Fruit fly (Drosophila melanogaster) whole organism, adult: ENCODE measurements around the gene CG12974.

Experiments
- CG14711 ChIP-seq: fragments of 200-800 bp; sonication (Bioruptor generic); optimal IDR thresholded peaks from 2 replicates; lab custom pipeline; 2018; ENCODE audit warnings: missing biosample characterization, mild to moderate bottlenecking, missing genetic modification characterization, moderate library complexity
- CG7045 ChIP-seq: fragments of 200-800 bp; sonication (Bioruptor generic); optimal IDR thresholded peaks from 2 replicates; lab custom pipeline; 2017; ENCODE audit warnings: missing biosample characterization, mild to moderate bottlenecking, missing genetic modification characterization
- Clk ChIP-seq: fragments of 200-800 bp; sonication (Bioruptor generic); optimal IDR thresholded peaks from 2 replicates; lab custom pipeline; 2017; ENCODE audit warnings: missing biosample characterization, missing genetic modification characterization
- Hr96 ChIP-seq: fragments of 200-800 bp; sonication (Bioruptor generic); optimal IDR thresholded peaks from 2 replicates; lab custom pipeline; 2016; ENCODE audit warnings: missing biosample characterization, missing genetic modification characterization
- Mnt ChIP-seq: fragments of 200-800 bp; sonication (Bioruptor generic); optimal IDR thresholded peaks from 2 replicates; lab custom pipeline; 2016; ENCODE audit warnings: missing biosample characterization, mild to moderate bottlenecking, missing genetic modification characterization
- cnc ChIP-seq, 2 experiments: fragments of >200 bp; optimal IDR thresholded peaks; 2 replicates each; lab custom pipeline; 2017
- ovo ChIP-seq: fragments of 200-800 bp; sonication (Bioruptor generic); optimal IDR thresholded peaks from 2 replicates; lab custom pipeline; 2016; ENCODE audit warnings: missing biosample characterization, missing genetic modification characterization
- toe ChIP-seq: fragments of 200-800 bp; sonication (Bioruptor generic); optimal IDR thresholded peaks from 2 replicates; lab custom pipeline; 2016; ENCODE audit warnings: missing biosample characterization, missing genetic modification characterization

- no peak for TF ChIP-seq ovo
- no peak for TF ChIP-seq Mnt (GFP tag; lab: Kevin White, UChicago)
- TF ChIP-seq cnc (optimal IDR thresholded peaks at IDR 0.05; lab: Kevin White, UChicago): no peak
- no peak for TF ChIP-seq toe (GFP tag; lab: Kevin White, UChicago)
- TF ChIP-seq CG14711 (tag; lab: Kevin White, UChicago): peak; percentile 5
- no peak for TF ChIP-seq CG7045 (GFP tag; lab: Kevin White, UChicago)
- no peak for TF ChIP-seq Clk (GFP tag; lab: Kevin White, UChicago)
- TF ChIP-seq Hr96 (GFP tag; lab: Kevin White, UChicago): no peak
These were observed 17.8 kb downstream of the CG12974 start, which contains the start of gene CG9391 for dm6 chr3L:21267862-21268385.
